Fruit fly (Drosophila melanogaster) whole organism, embryonic: ENCODE measurements around the gene CG34251.

Source experiments
- ATbp ChIP-seq: fragments of 200-800 bp; sonication (Bioruptor generic); optimal IDR thresholded peaks from 2 replicates; lab custom pipeline; 2017; ENCODE audit warnings: missing biosample characterization, mild to moderate bottlenecking, missing genetic modification characterization, missing genetic modification reagents
- Ada2b ChIP-seq: fragments of 200-800 bp; sonication (Bioruptor generic); IDR thresholded peaks from 2 replicates; pipeline ENCODE4 v1.3.6; 2022; ENCODE audit warnings: missing biosample characterization, missing genetic modification characterization
- CG11504 ChIP-seq: fragments of 200-800 bp; sonication (Bioruptor generic); optimal IDR thresholded peaks from 3 replicates; lab custom pipeline; 2019; ENCODE audit warnings: missing biosample characterization, mild to moderate bottlenecking, missing genetic modification characterization, moderate library complexity
- CG12071 ChIP-seq: fragments of 200-800 bp; sonication (Bioruptor generic); optimal IDR thresholded peaks from 3 replicates; lab custom pipeline; 2018; ENCODE audit warnings: missing biosample characterization, mild to moderate bottlenecking, missing genetic modification characterization
- CG12104 ChIP-seq: fragments of 200-800 bp; sonication (Bioruptor generic); optimal IDR thresholded peaks from 3 replicates; lab custom pipeline; 2016; ENCODE audit warnings: missing biosample characterization, missing genetic modification characterization
- CG13424 ChIP-seq: fragments of 200-800 bp; sonication (Bioruptor generic); optimal IDR thresholded peaks from 2 replicates; lab custom pipeline; 2019; ENCODE audit warnings: missing biosample characterization, mild to moderate bottlenecking, missing genetic modification characterization, moderate library complexity
- CG14014 ChIP-seq: fragments of 200-800 bp; sonication (Bioruptor generic); IDR thresholded peaks from 2 replicates; pipeline ENCODE4 v1.3.6; 2022; ENCODE audit warnings: missing biosample characterization, missing genetic modification characterization
- CG14710 ChIP-seq: fragments of 200-800 bp; sonication (Bioruptor generic); optimal IDR thresholded peaks from 3 replicates; lab custom pipeline; 2019; ENCODE audit warnings: missing biosample characterization, mild to moderate bottlenecking, missing genetic modification characterization, moderate library complexity
- CG1529 ChIP-seq: fragments of 200-800 bp; sonication (Bioruptor generic); optimal IDR thresholded peaks from 3 replicates; lab custom pipeline; 2018; ENCODE audit warnings: missing biosample characterization, missing genetic modification characterization
- CG1647 ChIP-seq: fragments of 200-800 bp; sonication (Bioruptor generic); optimal IDR thresholded peaks from 3 replicates; lab custom pipeline; 2016; ENCODE audit warnings: missing biosample characterization, missing genetic modification characterization
- CG16863 ChIP-seq: fragments of 200-800 bp; sonication (Bioruptor generic); optimal IDR thresholded peaks from 3 replicates; lab custom pipeline; 2016; ENCODE audit warnings: missing biosample characterization, missing genetic modification characterization
- CG2199 ChIP-seq: fragments of 200-800 bp; sonication (Bioruptor generic); IDR thresholded peaks from 3 replicates; pipeline ENCODE4 v1.3.6; 2022; ENCODE audit warnings: missing biosample characterization, missing genetic modification characterization
- CG3065 ChIP-seq: fragments of 200-800 bp; sonication (Bioruptor generic); optimal IDR thresholded peaks from 2 replicates; lab custom pipeline; 2016; ENCODE audit warnings: missing biosample characterization, missing genetic modification characterization
- CG31224 ChIP-seq: fragments of 200-800 bp; sonication (Bioruptor generic); IDR thresholded peaks from 2 replicates; pipeline ENCODE4 v1.3.6; 2022; ENCODE audit warnings: missing biosample characterization, missing genetic modification characterization
- CG32532 ChIP-seq: fragments of 200-800 bp; sonication (Bioruptor generic); IDR thresholded peaks from 2 replicates; pipeline ENCODE4 v1.3.6; 2022; ENCODE audit warnings: missing biosample characterization, missing genetic modification characterization
- CG32767 ChIP-seq: fragments of 200-800 bp; sonication (Bioruptor generic); IDR thresholded peaks from 2 replicates; pipeline ENCODE4 v1.3.6; 2022; ENCODE audit warnings: missing biosample characterization, missing genetic modification characterization
- CG3407 ChIP-seq: fragments of 200-800 bp; sonication (Bioruptor generic); optimal IDR thresholded peaks from 2 replicates; lab custom pipeline; 2018; ENCODE audit warnings: missing biosample characterization, mild to moderate bottlenecking, missing genetic modification characterization
- CG3726 ChIP-seq: fragments of 200-800 bp; sonication (Bioruptor generic); IDR thresholded peaks from 3 replicates; pipeline ENCODE4, ENCODE4 v1.3.6; 2022; ENCODE audit warnings: missing biosample characterization, missing genetic modification characterization
- CG4328 ChIP-seq: fragments of 200-800 bp; sonication (Bioruptor generic); optimal IDR thresholded peaks from 3 replicates; lab custom pipeline; 2017; ENCODE audit warnings: missing biosample characterization, missing genetic modification reagents, missing genetic modification characterization
- CG4820 ChIP-seq: fragments of 200-800 bp; sonication (Bioruptor generic); optimal IDR thresholded peaks from 3 replicates; lab custom pipeline; 2016; ENCODE audit warnings: missing biosample characterization, missing genetic modification characterization
- CG6175 ChIP-seq: fragments of 200-800 bp; sonication (Bioruptor generic); IDR thresholded peaks from 3 replicates; pipeline ENCODE4 v1.3.6; 2022; ENCODE audit warnings: missing biosample characterization, missing genetic modification characterization
- CG6254 ChIP-seq: fragments of 200-800 bp; sonication (Bioruptor generic); optimal IDR thresholded peaks from 3 replicates; lab custom pipeline; 2017; ENCODE audit warnings: mild to moderate bottlenecking, missing biosample characterization, missing genetic modification reagents, missing genetic modification characterization
- CG6689 ChIP-seq: fragments of 200-800 bp; sonication (Bioruptor generic); IDR thresholded peaks from 2 replicates; pipeline ENCODE4 v1.3.6; 2022; ENCODE audit warnings: missing biosample characterization, missing genetic modification characterization
- CG8281 ChIP-seq: fragments of 200-800 bp; sonication (Bioruptor generic); optimal IDR thresholded peaks from 2 replicates; lab custom pipeline; 2018; ENCODE audit warnings: missing biosample characterization, mild to moderate bottlenecking, missing genetic modification characterization, moderate library complexity
- CG9727 ChIP-seq: fragments of 200-800 bp; sonication (Bioruptor generic); optimal IDR thresholded peaks from 3 replicates; lab custom pipeline; 2017; ENCODE audit warnings: missing biosample characterization, mild to moderate bottlenecking, missing genetic modification characterization
- CG9817 ChIP-seq: fragments of 200-800 bp; sonication (Bioruptor generic); optimal IDR thresholded peaks from 2 replicates; lab custom pipeline; 2018; ENCODE audit warnings: missing biosample characterization, mild to moderate bottlenecking, missing genetic modification characterization, moderate library complexity
- Camta ChIP-seq: fragments of 200-800 bp; sonication (Bioruptor generic); optimal IDR thresholded peaks from 2 replicates; lab custom pipeline; 2016; ENCODE audit warnings: missing biosample characterization, missing genetic modification characterization
- D ChIP-seq, 2 experiments: fragments of 200-800 bp in 1 of 2; fragments of >200 bp in 1 of 2; sonication (Bioruptor generic) in 1 of 2; optimal IDR thresholded peaks; 2 replicates in 1 of 2; 3 replicates in 1 of 2; lab custom pipeline; 2017; ENCODE audit warnings: mild to moderate bottlenecking in 1 of 2, missing biosample characterization in 1 of 2, missing genetic modification characterization in 1 of 2, missing genetic modification reagents in 1 of 2
- E2f1 ChIP-seq: fragments of 200-800 bp; sonication (Bioruptor generic); IDR thresholded peaks from 2 replicates; pipeline ENCODE4 v1.3.6; 2022; ENCODE audit warnings: missing biosample characterization, missing genetic modification characterization
- Fer3 ChIP-seq: fragments of 200-800 bp; sonication (Bioruptor generic); optimal IDR thresholded peaks from 2 replicates; lab custom pipeline; 2018; ENCODE audit warnings: missing biosample characterization, mild to moderate bottlenecking, missing genetic modification characterization, moderate library complexity
- MBD-R2 ChIP-seq: fragments of 200-800 bp; sonication (Bioruptor generic); IDR thresholded peaks from 2 replicates; pipeline ENCODE4 v1.3.6; 2022; ENCODE audit warnings: missing biosample characterization, missing genetic modification characterization
- MTF-1 ChIP-seq: fragments of 200-800 bp; sonication (Bioruptor generic); optimal IDR thresholded peaks from 2 replicates; lab custom pipeline; 2018; ENCODE audit warnings: missing biosample characterization, mild to moderate bottlenecking, missing genetic modification characterization, borderline replicate concordance
- Meics ChIP-seq: fragments of 200-800 bp; sonication (Bioruptor generic); optimal IDR thresholded peaks from 2 replicates; lab custom pipeline; 2017; ENCODE audit warnings: missing biosample characterization, mild to moderate bottlenecking, missing genetic modification characterization
- Mrtf ChIP-seq: fragments of 200-800 bp; sonication (Bioruptor generic); IDR thresholded peaks from 3 replicates; pipeline ENCODE4 v1.3.6; 2022; ENCODE audit warnings: missing biosample characterization, missing genetic modification characterization
- Trl ChIP-seq, 3 experiments: fragments of >200 bp in 2 of 3; fragments of 200-800 bp in 1 of 3; sonication (Bioruptor generic) in 1 of 3; optimal IDR thresholded peaks; 2 replicates in 1 of 3; 3 replicates in 2 of 3; lab custom pipeline; 2016 to 2017; ENCODE audit warnings: missing biosample characterization in 1 of 3, missing genetic modification characterization in 1 of 3
- abd-A ChIP-seq: fragments of 200-800 bp; sonication (Bioruptor generic); optimal IDR thresholded peaks from 3 replicates; lab custom pipeline; 2019; ENCODE audit warnings: missing biosample characterization, mild to moderate bottlenecking, missing genetic modification characterization, moderate library complexity
- bsh ChIP-seq, 2 experiments: fragments of 200-800 bp; sonication (Bioruptor generic); optimal IDR thresholded peaks; 2 replicates each; lab custom pipeline; 2017 to 2018; ENCODE audit warnings: mild to moderate bottlenecking in 2 of 2, missing biosample characterization in 2 of 2, missing genetic modification characterization in 2 of 2, moderate library complexity in 1 of 2
- chif ChIP-seq, 2 experiments: fragments of 200-800 bp; sonication (Bioruptor generic); optimal IDR thresholded peaks; 3 replicates each; lab custom pipeline; 2016; ENCODE audit warnings: missing biosample characterization in 2 of 2, missing genetic modification characterization in 2 of 2
- hb ChIP-seq: fragments of 200-800 bp; sonication (Bioruptor generic); IDR thresholded peaks from 3 replicates; pipeline ENCODE4 v1.3.6; 2022; ENCODE audit warnings: missing biosample characterization, missing genetic modification characterization; ENCODE audit not compliant: partially characterized antibody
- prd ChIP-seq, 3 experiments: fragments of >200 bp in 2 of 3; fragments of 200-800 bp in 1 of 3; sonication (Bioruptor generic) in 1 of 3; optimal IDR thresholded peaks in 2 of 3; IDR thresholded peaks in 1 of 3; 2 replicates in 2 of 3; 3 replicates in 1 of 3; pipeline versions ENCODE4 v1.3.6 to Lab custom; 2017 to 2022; ENCODE audit warnings: missing biosample characterization in 1 of 3, missing genetic modification characterization in 1 of 3
- pum ChIP-seq: fragments of 200-800 bp; sonication (Bioruptor generic); optimal IDR thresholded peaks from 2 replicates; lab custom pipeline; 2016; ENCODE audit warnings: missing biosample characterization, missing genetic modification characterization
- repo ChIP-seq: fragments of 200-800 bp; sonication (Bioruptor generic); optimal IDR thresholded peaks from 2 replicates; lab custom pipeline; 2016; ENCODE audit warnings: missing biosample characterization, missing genetic modification characterization
- rib ChIP-seq: fragments of 200-800 bp; sonication (Bioruptor generic); IDR thresholded peaks from 2 replicates; pipeline ENCODE4 v1.3.6; 2022; ENCODE audit warnings: missing biosample characterization, missing genetic modification characterization
- sc ChIP-seq, 3 experiments: fragments of >200 bp in 2 of 3; fragments of 200-800 bp in 1 of 3; sonication (Bioruptor generic) in 1 of 3; optimal IDR thresholded peaks; 2 replicates in 2 of 3; 3 replicates in 1 of 3; lab custom pipeline; 2017; ENCODE audit warnings: mild to moderate bottlenecking in 1 of 3, missing biosample characterization in 1 of 3, missing genetic modification characterization in 1 of 3, missing genetic modification reagents in 1 of 3
- schlank ChIP-seq: fragments of 200-800 bp; sonication (Bioruptor generic); optimal IDR thresholded peaks from 2 replicates; lab custom pipeline; 2018; ENCODE audit warnings: missing biosample characterization, mild to moderate bottlenecking, missing genetic modification characterization
- sens ChIP-seq: fragments of 200-800 bp; sonication (Bioruptor generic); peaks from one replicate; lab custom pipeline; 2016; ENCODE audit warnings: missing biosample characterization, missing genetic modification characterization

CG34251 gene

dm6 chr3L:17652878-17653700, 18.3 kb upstream of the CG34251 start (continued):
- TF ChIP-seq CG3065 (no peak), sc (optimal IDR thresholded peaks at IDR 0.05; lab: Kevin White, UChicago) (no peak), sc (GFP tag; optimal IDR thresholded peaks at IDR 0.05; lab: Kevin White, UChicago) (peak; percentile 26), CG13424 (tag; lab: Kevin White, UChicago) (peak; percentile 14), Mrtf (GFP tag; lab: Robert Waterston, UW) (peak; percentile 28; the same call in 1 of the 3 replicates), CG12104 (GFP tag; lab: Kevin White, UChicago) (peak; percentile 47), CG11504 (peak; percentile 55), CG14710 (tag; lab: Kevin White, UChicago) (peak; percentile 47), CG31224 (GFP tag; lab: Robert Waterston, UW) (peak; percentile 39; the same call in 1 of the 2 replicates), CG32767 (GFP tag; lab: Robert Waterston, UW) (no peak), MTF-1 (GFP tag; lab: Kevin White, UChicago) (peak; percentile 86), CG2199 (peak; percentile 54; the same call in 1 of the 3 replicates), Fer3 (tag; lab: Kevin White, UChicago) (peak; percentile 39), Ada2b (GFP tag; lab: Robert Waterston, UW) (peak; percentile 59), CG32532 (peak; percentile 28; the same call in 1 of the 2 replicates), CG4328 (peak; percentile 26), Meics (peak; percentile 63), CG6175 (peak; percentile 70; the same call in 2 of the 3 replicates), schlank (tag; lab: Kevin White, UChicago) (no peak), E2f1 (GFP tag; lab: Robert Waterston, UW) (peak; percentile 71; the same call in 1 of the 2 replicates), D (optimal IDR thresholded peaks at IDR 0.05; lab: Kevin White, UChicago) (no peak), D (GFP tag; optimal IDR thresholded peaks at IDR 0.05; lab: Kevin White, UChicago) (peak; percentile 85), hb (no peak), CG12071 (GFP tag; lab: Kevin White, UChicago) (peak; percentile 37), CG14014 (peak; percentile 37; the same call in 1 of the 2 replicates), prd (optimal IDR thresholded peaks at IDR 0.05; lab: Kevin White, UChicago) (no peak), prd (GFP tag; IDR thresholded peaks at IDR 0.05; lab: Robert Waterston, UW) (peak; percentile 31; the same call in 2 of the 3 replicates), CG6254 (peak; percentile 75), CG1647 (GFP tag; lab: Kevin White, UChicago) (peak; percentile 32), CG6689 (GFP tag; lab: Robert Waterston, UW) (peak; percentile 61), rib (GFP tag; lab: Robert Waterston, UW) (peak; percentile 91), chif (GFP tag; optimal IDR thresholded peaks at IDR 0.05; lab: Kevin White, UChicago) (peak in 1 of 2 experiments; percentile 75), pum (GFP tag; lab: Kevin White, UChicago) (peak; percentile 11), CG1529 (GFP tag; lab: Kevin White, UChicago) (peak; percentile 63), CG4820 (GFP tag; lab: Kevin White, UChicago) (peak; percentile 45), Trl (optimal IDR thresholded peaks at IDR 0.05; lab: Kevin White, UChicago) (peak in 1 of 2 experiments; percentile 17), Trl (GFP tag; optimal IDR thresholded peaks at IDR 0.05; lab: Kevin White, UChicago) (peak; percentile 76), CG3407 (GFP tag; lab: Kevin White, UChicago) (peak; percentile 74), repo (GFP tag; lab: Kevin White, UChicago) (peak; percentile 24), CG3726 (GFP tag; lab: Robert Waterston, UW) (0 out of 3 replicates have a peak, but pooled peaks have one; percentile 63), CG9727 (GFP tag; lab: Kevin White, UChicago) (peak; percentile 76), CG9817 (no peak), ATbp (GFP tag; lab: Kevin White, UChicago) (peak; percentile 88), abd-A (peak; percentile 25), bsh (GFP tag; optimal IDR thresholded peaks at IDR 0.05; lab: Kevin White, UChicago) (peak in 1 of 2 experiments; percentile 56), CG8281 (tag; lab: Kevin White, UChicago) (no peak), sens (GFP tag; lab: Kevin White, UChicago) (peak; percentile 97), CG16863 (GFP tag; lab: Kevin White, UChicago) (no peak), MBD-R2 (GFP tag; lab: Robert Waterston, UW) (peak; percentile 20; the same call in 1 of the 2 replicates), Camta (GFP tag; lab: Kevin White, UChicago) (peak; percentile 79)
